Worm (Caenorhabditis elegans): Measurements from ENCODE around the gene C54E10.10.

DNA sequence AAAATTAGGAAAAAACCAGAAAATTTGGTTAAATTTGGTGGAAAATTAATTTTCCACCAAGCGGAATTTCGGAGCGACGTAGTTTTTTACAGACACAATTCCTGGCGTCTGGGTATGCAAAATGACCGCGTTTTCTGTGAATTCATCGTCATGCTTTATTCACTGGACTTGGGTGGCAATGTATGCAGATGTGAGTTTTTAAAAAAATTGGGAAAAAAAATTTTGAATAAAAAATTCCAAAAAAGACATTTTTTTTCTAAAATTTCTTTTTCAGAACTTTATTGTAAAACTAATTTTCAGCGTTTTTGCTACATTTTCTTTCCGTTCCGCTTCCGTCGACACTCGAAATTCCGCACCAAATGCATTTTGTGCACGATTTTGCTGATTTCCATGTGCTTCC is 8.2 kb upstream of the C54E10.10 start, which contains the start of gene C54E10.7:
- TF ChIP-seq mep-1 (tag; optimal IDR thresholded peaks at IDR 0.05) (no peak), ceh-82 (tag; optimal IDR thresholded peaks at IDR 0.05) (no peak), tbx-2 (tag; optimal IDR thresholded peaks at IDR 0.05) (no peak), nhr-71 (tag; optimal IDR thresholded peaks at IDR 0.05) (no peak), lin-13 (GFP tag; optimal IDR thresholded peaks at IDR 0.05) (no peak), ama-1 (optimal IDR thresholded peaks at IDR 0.05) (no peak), nhr-77 (tag; optimal IDR thresholded peaks at IDR 0.05) (no peak), aha-1 (tag; optimal IDR thresholded peaks at IDR 0.05) (no peak), C04F5.9 (tag; optimal IDR thresholded peaks at IDR 0.05) (no peak), pqm-1 (tag; optimal IDR thresholded peaks at IDR 0.05) (no peak), tlp-1 (tag; optimal IDR thresholded peaks at IDR 0.05) (no peak), ztf-4 (tag; optimal IDR thresholded peaks at IDR 0.05) (no peak)

Data from whole organism, L1 larva.